Worm (Caenorhabditis elegans) whole organism, L2 larva: Measurements from ENCODE around the gene srw-140.

Experiments used
- R02D3.7 ChIP-seq: fragments of 150-350 bp; optimal IDR thresholded peaks from 2 replicates; lab custom pipeline; 2014; ENCODE audit warnings: missing biosample characterization, missing genetic modification characterization
- ama-1 ChIP-seq: fragments of 150-350 bp; optimal IDR thresholded peaks from 2 replicates; lab custom pipeline; 2018; ENCODE audit warnings: inconsistent platforms
- elt-1 ChIP-seq: fragments of 150-350 bp; optimal IDR thresholded peaks from 2 replicates; lab custom pipeline; 2014; ENCODE audit warnings: missing biosample characterization, missing genetic modification characterization
- lin-11 ChIP-seq: fragments of 150-350 bp; sonication (generic microtip); optimal IDR thresholded peaks from 2 replicates; lab custom pipeline; 2014; ENCODE audit warnings: missing biosample characterization, missing genetic modification characterization, inconsistent platforms, mixed read lengths
- mdl-1 ChIP-seq, 2 experiments: fragments of 150-350 bp in 1 of 2; sonication (generic microtip) in 1 of 2; optimal IDR thresholded peaks; 2 replicates each; lab custom pipeline; 2017; ENCODE audit warnings: missing biosample characterization in 2 of 2, missing genetic modification characterization in 2 of 2
- nhr-25 ChIP-seq: fragments of 150-350 bp; sonication (generic microtip); optimal IDR thresholded peaks from 3 replicates; lab custom pipeline; 2014; ENCODE audit warnings: missing biosample characterization, missing genetic modification characterization
- nhr-6 ChIP-seq: fragments of 150-350 bp; optimal IDR thresholded peaks from 2 replicates; lab custom pipeline; 2014; ENCODE audit warnings: missing biosample characterization, missing genetic modification characterization
- nhr-77 ChIP-seq: fragments of 150-350 bp; optimal IDR thresholded peaks from 2 replicates; lab custom pipeline; 2014; ENCODE audit warnings: missing biosample characterization, missing genetic modification characterization
- unc-39 ChIP-seq: fragments of 150-350 bp; optimal IDR thresholded peaks from 2 replicates; lab custom pipeline; 2014; ENCODE audit warnings: missing biosample characterization, missing genetic modification characterization
- zag-1 ChIP-seq: fragments of 150-350 bp; optimal IDR thresholded peaks from 2 replicates; lab custom pipeline; 2014; ENCODE audit warnings: missing biosample characterization, missing genetic modification characterization
- ztf-11 ChIP-seq: sonication (generic microtip); optimal IDR thresholded peaks from 2 replicates; lab custom pipeline; 2017; ENCODE audit warnings: missing biosample characterization, missing genetic modification characterization
- ztf-4 ChIP-seq: fragments of 150-350 bp; optimal IDR thresholded peaks from 2 replicates; lab custom pipeline; 2014; ENCODE audit warnings: missing biosample characterization, missing genetic modification characterization

ce11 chrV:5155516-5155915 is 10.0 kb upstream of the srw-140 start, which contains the start of gene srx-38:
- no peak for TF ChIP-seq ama-1 (lab: Kevin White, UChicago)
- no peak for TF ChIP-seq mdl-1 (tag; optimal IDR thresholded peaks at IDR 0.05; lab: Kevin White, UChicago)
- TF ChIP-seq elt-1 (tag; lab: Kevin White, UChicago): no peak
- TF ChIP-seq lin-11 (tag; lab: Kevin White, UChicago): no peak
- no peak for TF ChIP-seq unc-39
- no peak for TF ChIP-seq ztf-4 (tag; lab: Kevin White, UChicago)
- TF ChIP-seq ztf-11 (tag; lab: Kevin White, UChicago): no peak
- TF ChIP-seq nhr-6 (tag; lab: Kevin White, UChicago): no peak
- no peak for TF ChIP-seq nhr-77 (tag; lab: Kevin White, UChicago)
- no peak for TF ChIP-seq R02D3.7
- TF ChIP-seq nhr-25 (tag; lab: Kevin White, UChicago): no peak
- no peak for TF ChIP-seq zag-1
